Fruit fly (Drosophila melanogaster): ENCODE data around the gene Nedd8.
A peak's percentile ranks its signal among the peaks of the same experiment; 100 is the strongest.

Nedd8 gene

DNA sequence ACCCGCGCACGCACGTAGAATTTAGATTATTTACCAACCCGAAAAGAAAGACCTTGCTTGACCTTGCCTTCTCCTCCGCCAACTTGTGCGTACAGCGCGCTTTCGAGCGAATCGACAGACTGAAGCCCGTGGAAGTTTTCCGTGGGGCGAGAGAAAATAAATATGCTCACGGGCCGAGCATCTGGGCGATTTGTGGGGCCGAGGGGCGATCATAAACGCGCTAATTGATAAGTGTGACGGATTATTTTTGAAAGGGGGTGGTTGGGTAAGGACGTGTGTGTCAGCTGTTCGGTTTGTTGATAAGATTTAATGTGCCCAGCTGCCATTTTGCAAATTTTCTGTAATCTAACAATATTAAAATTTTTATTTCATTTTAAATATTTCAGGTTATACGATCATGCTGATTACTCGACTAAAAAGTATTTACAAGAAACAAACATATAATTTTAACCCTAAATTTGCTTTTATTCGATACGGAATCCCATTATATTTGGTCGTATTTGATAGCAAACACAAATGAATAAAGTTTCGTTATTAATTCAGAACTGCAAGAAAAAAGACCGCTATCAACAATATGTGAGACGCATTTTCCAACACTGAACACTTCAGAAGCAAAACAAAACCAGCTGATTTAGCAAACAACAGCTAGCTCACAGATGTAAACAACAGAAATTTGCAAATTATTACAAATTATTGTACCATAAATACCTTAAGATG, 22.6 kb upstream of the Nedd8 start, which contains the start of the genes L2HGDH and CG10431 (continued):
- TF ChIP-seq insv (GFP tag; optimal IDR thresholded peaks at IDR 0.05) (peak in 1 of 2 experiments; percentile 63), amos (GFP tag; IDR thresholded peaks at IDR 0.05; ENCODE audit: partially characterized antibody) (peak; percentile 37; the same call in 1 of the 2 replicates), CG16813 (GFP tag; IDR thresholded peaks at IDR 0.05; ENCODE audit: partially characterized antibody) (no peak; the same call in 2 of the 3 replicates), CG18262 (tag; optimal IDR thresholded peaks at IDR 0.05) (peak; percentile 69), CG10366 (GFP tag; IDR thresholded peaks at IDR 0.05) (no peak), lilli (GFP tag; optimal IDR thresholded peaks at IDR 0.05) (peak; percentile 67), CG17912 (GFP tag; optimal IDR thresholded peaks at IDR 0.05) (no peak), trem (tag; optimal IDR thresholded peaks at IDR 0.05) (peak; percentile 80), CG34224 (GFP tag; IDR thresholded peaks at IDR 0.05; ENCODE audit: partially characterized antibody) (no peak; the same call in 2 of the 3 replicates), pb (GFP tag; optimal IDR thresholded peaks at IDR 0.05) (no peak), scrt (GFP tag; optimal IDR thresholded peaks at IDR 0.05) (peak; percentile 41), CG3407 (GFP tag; optimal IDR thresholded peaks at IDR 0.05) (no peak), CG7987 (GFP tag; optimal IDR thresholded peaks at IDR 0.05) (peak; percentile 74), sisA (GFP tag; IDR thresholded peaks at IDR 0.05) (no peak), CG12155 (GFP tag; optimal IDR thresholded peaks at IDR 0.05) (peak; percentile 33), CG2116 (GFP tag; optimal IDR thresholded peaks at IDR 0.05) (peak; percentile 72), Tbp (GFP tag; optimal IDR thresholded peaks at IDR 0.05) (no peak), jing (GFP tag; optimal IDR thresholded peaks at IDR 0.05) (no peak), CG13424 (tag; optimal IDR thresholded peaks at IDR 0.05) (peak; percentile 75), Vsx1 (GFP tag; optimal IDR thresholded peaks at IDR 0.05) (peak; percentile 72), NK7.1 (GFP tag; optimal IDR thresholded peaks at IDR 0.05) (no peak), CG5953 (GFP tag; IDR thresholded peaks at IDR 0.05) (0 out of 2 replicates have a peak, but pooled peaks have one; percentile 11), gt (GFP tag; IDR thresholded peaks at IDR 0.05) (no peak), Sry-δ (GFP tag; optimal IDR thresholded peaks at IDR 0.05) (peak; percentile 35), CG3995 (GFP tag; optimal IDR thresholded peaks at IDR 0.05) (peak; percentile 56), CG5180 (GFP tag; optimal IDR thresholded peaks at IDR 0.05) (peak; percentile 31), D (optimal IDR thresholded peaks at IDR 0.05) (peak; percentile 31), D (GFP tag; optimal IDR thresholded peaks at IDR 0.05) (peak; percentile 57), CG14014 (GFP tag; IDR thresholded peaks at IDR 0.05) (no peak; the same call in 1 of the 2 replicates), CG2678 (tag; optimal IDR thresholded peaks at IDR 0.05) (peak; percentile 75), Bteb2 (GFP tag; optimal IDR thresholded peaks at IDR 0.05) (peak; percentile 65), H15 (GFP tag; IDR thresholded peaks at IDR 0.05) (no peak), CG5245 (GFP tag; optimal IDR thresholded peaks at IDR 0.05) (no peak), zfh2 (GFP tag; optimal IDR thresholded peaks at IDR 0.05) (no peak), vfl (GFP tag; optimal IDR thresholded peaks at IDR 0.05) (no peak), Hr3 (GFP tag; optimal IDR thresholded peaks at IDR 0.05) (no peak), Doc3 (GFP tag; IDR thresholded peaks at IDR 0.05; ENCODE audit: partially characterized antibody) (no peak), bab2 (GFP tag; optimal IDR thresholded peaks at IDR 0.05) (peak; percentile 18), crol (GFP tag; IDR thresholded peaks at IDR 0.05) (peak; percentile 99), ac (GFP tag; optimal IDR thresholded peaks at IDR 0.05) (no peak), CoRest (tag; optimal IDR thresholded peaks at IDR 0.05) (peak; percentile 79), kah (GFP tag; optimal IDR thresholded peaks at IDR 0.05) (peak; percentile 11), dimm (GFP tag; IDR thresholded peaks at IDR 0.05) (no peak), CG9817 (tag; optimal IDR thresholded peaks at IDR 0.05) (peak; percentile 34), ERR (GFP tag; optimal IDR thresholded peaks at IDR 0.05) (peak; percentile 99), MTF-1 (GFP tag; optimal IDR thresholded peaks at IDR 0.05; ENCODE audit: borderline replicate concordance) (peak; percentile 70), dmrt99B (tag; optimal IDR thresholded peaks at IDR 0.05) (peak; percentile 60), CG6272 (GFP tag; IDR thresholded peaks at IDR 0.05) (no peak), CG32767 (GFP tag; IDR thresholded peaks at IDR 0.05) (no peak)

Measured in whole organism, embryonic.